Worm (Caenorhabditis elegans) whole organism, young adult: ENCODE measurements around the gene T10F2.5.

Experiments used
- Y53G8AR.9 ChIP-seq: fragments of 200-800 bp; sonication (Bioruptor generic); conservative IDR thresholded peaks from 2 replicates; pipeline ENCODE4 v1.3.6; 2022; ENCODE audit warnings: missing genetic modification reagents, missing genetic modification characterization, missing compliant biosample characterization
- him-1 ChIP-seq: sonication (generic microtip); optimal IDR thresholded peaks from 2 replicates; lab custom pipeline; 2016; ENCODE audit warnings: missing genotype, missing genetic modification reagents, missing genetic modification characterization, missing compliant biosample characterization
- lir-1 ChIP-seq: fragments of 200-800 bp; sonication (Bioruptor generic); conservative IDR thresholded peaks from 2 replicates; pipeline ENCODE4 v1.3.6; 2022; ENCODE audit warnings: missing genetic modification reagents, missing genetic modification characterization, missing compliant biosample characterization
- lsl-1 ChIP-seq: fragments of 200-800 bp; sonication (Bioruptor generic); optimal IDR thresholded peaks from 2 replicates; lab custom pipeline; 2018; ENCODE audit warnings: mild to moderate bottlenecking, missing genetic modification characterization, moderate library complexity, missing compliant biosample characterization
- nhr-179 ChIP-seq: sonication (generic microtip); optimal IDR thresholded peaks from 2 replicates; lab custom pipeline; 2016; ENCODE audit warnings: mild to moderate bottlenecking, missing genetic modification characterization, missing compliant biosample characterization
- nhr-80 ChIP-seq: sonication (generic microtip); optimal IDR thresholded peaks from 2 replicates; lab custom pipeline; 2016; ENCODE audit warnings: missing genetic modification characterization, missing compliant biosample characterization
- snpc-3.4 ChIP-seq: sonication (generic microtip); optimal IDR thresholded peaks from 2 replicates; lab custom pipeline; 2017; ENCODE audit warnings: missing genetic modification characterization, mild to moderate bottlenecking, missing compliant biosample characterization, antibody characterized with exemption, moderate library complexity, missing genotype, missing genetic modification reagents
- snpc-4 ChIP-seq, 5 experiments: fragments of 150-350 bp in 1 of 5; sonication (generic microtip) in 4 of 5; optimal IDR thresholded peaks; 2 replicates each; lab custom pipeline; 2014 to 2018; ENCODE audit warnings: missing genetic modification characterization in 5 of 5, missing biosample characterization in 3 of 5, antibody characterized with exemption in 2 of 5, mild to moderate bottlenecking in 2 of 5, missing compliant biosample characterization in 2 of 5, missing genotype in 2 of 5, moderate library complexity in 2 of 5, missing genetic modification reagents in 1 of 5

DNA sequence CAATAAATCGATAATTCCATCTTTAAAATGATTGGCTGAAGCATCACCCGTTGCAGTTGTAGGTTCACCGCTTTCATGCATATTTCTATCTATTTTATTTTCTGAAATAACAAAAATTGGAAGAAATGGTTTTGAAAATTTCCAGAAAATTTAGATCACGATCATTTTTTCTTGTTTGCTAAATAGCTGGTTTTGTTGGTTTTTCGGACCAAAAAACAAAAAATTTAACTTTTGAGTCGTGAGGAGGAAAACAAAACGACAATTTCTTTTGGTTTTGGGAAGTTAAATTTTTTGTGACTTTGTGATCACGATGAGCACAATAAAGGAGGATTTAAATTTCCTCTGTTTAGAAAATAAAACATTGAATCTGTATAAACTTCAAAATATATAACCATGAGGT lies 5.8 kb upstream of the T10F2.5 start, which contains the start of gene T10F2.2:
- TF ChIP-seq snpc-4 (GFP tag; optimal IDR thresholded peaks at IDR 0.05; lab: Kevin White, UChicago) (no peak), snpc-4 (tag; optimal IDR thresholded peaks at IDR 0.05; lab: Kevin White, UChicago) (no peak), snpc-3.4 (tag; lab: Kevin White, UChicago) (no peak), lsl-1 (GFP tag; lab: Kevin White, UChicago) (no peak), him-1 (tag; lab: Kevin White, UChicago) (no peak), Y53G8AR.9 (GFP tag; lab: Robert Waterston, UW) (no peak), lir-1 (GFP tag; lab: Robert Waterston, UW) (no peak), nhr-179 (tag; lab: Kevin White, UChicago) (no peak), nhr-80 (tag; lab: Kevin White, UChicago) (no peak)
